Fruit fly (Drosophila melanogaster): ENCODE measurements around the gene Ccdc85.

- no peak for TF ChIP-seq Dip2 (GFP tag; IDR thresholded peaks at IDR 0.05)
- TF ChIP-seq CG6854 (GFP tag; optimal IDR thresholded peaks at IDR 0.05), result no peak
- TF ChIP-seq ranshi (GFP tag; IDR thresholded peaks at IDR 0.05), result no peak
- no peak for TF ChIP-seq Elba2 (GFP tag; optimal IDR thresholded peaks at IDR 0.05)
- peak; percentile 8 for TF ChIP-seq gro (GFP tag; optimal IDR thresholded peaks at IDR 0.05)
- no peak for TF ChIP-seq az2 (GFP tag; optimal IDR thresholded peaks at IDR 0.05)
- no peak for TF ChIP-seq ewg (GFP tag; optimal IDR thresholded peaks at IDR 0.05)
- TF ChIP-seq Hr51 (GFP tag; optimal IDR thresholded peaks at IDR 0.05), result no peak
- no peak for TF ChIP-seq dysf (GFP tag; IDR thresholded peaks at IDR 0.05)
- no peak for TF ChIP-seq Max (GFP tag; optimal IDR thresholded peaks at IDR 0.05)
- TF ChIP-seq Nf-YB (GFP tag; optimal IDR thresholded peaks at IDR 0.05), result peak; percentile 18
- no peak for TF ChIP-seq ATbp (GFP tag; optimal IDR thresholded peaks at IDR 0.05)
- TF ChIP-seq CG12659 (GFP tag; optimal IDR thresholded peaks at IDR 0.05), result peak; percentile 51
- no peak for TF ChIP-seq psq (GFP tag; optimal IDR thresholded peaks at IDR 0.05)
Measured at dm6 chr2L:2999113-2999512, at the start of gene Ccdc85.

Measured in whole organism, embryonic.